Fruit fly (Drosophila melanogaster): ENCODE results near the gene CG42728.

DNA sequence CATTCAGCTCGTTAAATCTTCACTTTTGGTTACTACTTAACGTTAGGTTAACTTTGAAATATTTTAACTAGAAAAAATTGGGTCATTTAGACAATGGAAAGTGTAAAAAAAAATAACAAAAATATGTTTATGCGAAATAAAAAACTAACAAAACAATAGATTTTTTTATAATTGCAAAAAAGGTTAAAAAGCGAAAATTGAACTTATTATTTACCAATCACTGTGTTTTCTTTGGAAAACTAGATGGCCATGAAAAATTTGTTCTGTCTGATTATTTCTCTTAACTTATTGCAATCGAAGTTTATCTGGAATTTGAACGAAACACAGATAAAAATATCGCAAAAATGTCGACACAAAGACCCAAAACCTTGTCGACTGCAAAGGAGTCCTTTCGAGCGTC, 30.1 kb downstream of the CG42728 start, which contains the start of gene CG7276:
- TF ChIP-seq CG9139 (GFP tag; optimal IDR thresholded peaks at IDR 0.05) (no peak), CG32006 (GFP tag; optimal IDR thresholded peaks at IDR 0.05) (no peak), CG6276 (GFP tag; optimal IDR thresholded peaks at IDR 0.05) (no peak), salr (GFP tag; optimal IDR thresholded peaks at IDR 0.05) (no peak), svp (GFP tag) (no peak), Sox102F (GFP tag; optimal IDR thresholded peaks at IDR 0.05) (no peak), eg (GFP tag; IDR thresholded peaks at IDR 0.05) (no peak), CG8319 (GFP tag; optimal IDR thresholded peaks at IDR 0.05) (no peak), pdm3 (GFP tag; optimal IDR thresholded peaks at IDR 0.05) (no peak), CG34406 (GFP tag; optimal IDR thresholded peaks at IDR 0.05) (no peak), Gug (GFP tag; IDR thresholded peaks at IDR 0.05) (no peak)
